Fruit fly (Drosophila melanogaster): ENCODE data around the gene CG4592.

dm6 chr2L:9948520-9948858 lies 27.1 kb downstream of the CG4592 start:
- TF ChIP-seq CG8632 (GFP tag; optimal IDR thresholded peaks at IDR 0.05) = no peak
- no peak for TF ChIP-seq fd59A (GFP tag; optimal IDR thresholded peaks at IDR 0.05)
- TF ChIP-seq CG16779 (tag; optimal IDR thresholded peaks at IDR 0.05) = no peak
- TF ChIP-seq Gug (GFP tag; IDR thresholded peaks at IDR 0.05) = no peak
- no peak for TF ChIP-seq Sox102F (GFP tag; optimal IDR thresholded peaks at IDR 0.05)
- no peak for TF ChIP-seq CG11294 (GFP tag; IDR thresholded peaks at IDR 0.05)

Measured in whole organism, prepupa.